Fruit fly (Drosophila melanogaster): Measurements from ENCODE around the gene CG13392.
A peak's percentile ranks its signal among the peaks of the same experiment; 100 is the strongest.

CG13392 gene

DNA sequence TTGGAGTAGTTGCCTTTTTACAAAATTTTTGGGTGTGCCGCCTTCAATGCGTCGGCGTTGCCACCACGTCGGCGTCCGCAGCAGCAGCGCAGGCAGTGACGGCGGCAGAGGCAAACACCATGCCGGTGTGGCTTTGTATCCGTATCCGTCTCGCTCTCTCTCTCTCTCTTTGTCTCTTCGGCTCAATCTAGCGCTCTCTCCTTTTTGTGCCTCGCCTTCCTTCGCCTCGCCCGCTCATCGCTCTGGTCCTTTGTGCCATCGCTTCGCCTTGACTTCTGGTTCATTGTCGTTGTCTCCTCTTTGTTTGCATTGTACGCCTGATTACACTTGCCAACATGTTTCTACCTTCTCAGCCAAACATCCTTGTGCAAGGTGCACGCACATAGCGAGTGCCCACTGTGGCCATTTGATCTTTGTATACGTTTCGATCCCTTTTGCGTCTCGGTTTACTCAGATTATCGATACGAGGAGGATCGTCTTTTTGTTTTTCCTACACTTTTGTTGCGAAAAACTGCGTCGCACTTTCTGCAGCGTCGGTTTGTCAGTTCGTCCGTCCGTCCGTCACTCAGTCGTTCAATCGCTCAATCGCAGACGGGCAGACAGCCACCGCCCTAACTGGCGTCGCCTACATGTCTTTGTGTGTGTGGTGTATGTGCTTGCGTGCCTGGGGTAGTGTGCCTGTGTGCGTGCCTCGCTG lies 33.9 kb upstream of the CG13392 start:
- no peak for TF ChIP-seq CTCF (optimal IDR thresholded peaks at IDR 0.05)
- TF ChIP-seq CG8478 (optimal IDR thresholded peaks at IDR 0.05): no peak

DNA sequence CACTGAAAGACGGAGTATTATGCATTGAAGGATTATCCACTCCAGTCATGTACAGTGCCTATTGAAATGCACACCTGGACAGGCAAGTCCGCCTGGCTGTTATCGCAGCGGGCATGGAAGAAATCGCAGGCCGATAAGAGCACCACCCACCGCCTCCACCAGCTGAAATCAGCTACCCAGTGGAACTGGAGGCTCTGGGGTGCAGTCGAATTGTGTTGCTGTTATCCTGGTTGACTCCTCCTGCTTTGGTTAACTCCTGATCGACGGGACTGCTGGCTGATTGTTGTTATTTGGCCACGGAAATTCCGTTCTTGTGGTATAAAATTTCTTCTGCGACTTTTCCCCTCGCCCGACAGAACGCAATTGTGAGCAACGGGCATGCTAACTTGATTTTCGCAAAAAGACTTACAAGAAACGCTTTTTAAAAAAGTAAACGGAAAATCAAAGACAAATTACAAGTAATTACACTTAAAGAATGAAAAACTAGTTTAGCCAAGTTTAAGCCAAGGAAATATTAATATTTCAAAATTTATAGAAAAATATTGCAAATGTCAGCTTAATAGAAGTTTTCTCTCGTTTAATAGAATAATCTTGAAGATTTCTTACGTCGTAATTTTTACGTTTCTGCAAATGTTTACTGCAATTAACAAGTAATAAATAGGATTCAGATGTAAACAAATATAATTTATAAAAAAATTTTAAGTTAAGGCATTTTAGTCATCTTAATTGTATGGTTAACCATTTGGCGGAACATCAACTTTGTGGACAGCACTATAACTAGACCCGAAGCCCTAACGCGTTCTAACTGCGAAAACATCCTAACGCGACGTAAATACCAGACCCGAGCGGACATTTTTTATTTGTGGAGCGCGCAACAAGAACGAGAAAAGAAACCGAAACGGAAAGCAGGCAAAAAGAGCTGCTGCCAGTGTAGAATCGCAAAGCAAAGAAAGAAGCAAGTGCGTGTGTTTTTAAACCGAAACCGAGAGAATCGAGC lies 32.6 kb upstream of the CG13392 start, which contains the start of the genes CG13398 and Akap200:
TSS of gene CG13398 (minus strand) at position 370 of the 997 bp plus-strand sequence.
TSS of gene Akap200 (plus strand) at position 804 of the 997 bp plus-strand sequence.
- no peak for TF ChIP-seq CG8478 (optimal IDR thresholded peaks at IDR 0.05)
- TF ChIP-seq CTCF (optimal IDR thresholded peaks at IDR 0.05): no peak

dm6 chr2L:8411530-8411929 lies 28.9 kb upstream of the CG13392 start, which contains the start of gene Naglu:
Gene Naglu (minus strand): TSS chr2L:8411868.
- TF ChIP-seq CTCF (optimal IDR thresholded peaks at IDR 0.05) (no peak), CG8478 (optimal IDR thresholded peaks at IDR 0.05) (no peak)

dm6 chr2L:8403286-8404270 lies 21.0 kb upstream of the CG13392 start, which contains the start of gene emb:
Gene emb (plus strand): TSS chr2L:8403573.
- TF ChIP-seq CTCF (optimal IDR thresholded peaks at IDR 0.05) (peak; percentile 8 to 46), CG8478 (optimal IDR thresholded peaks at IDR 0.05) (no peak)

DNA sequence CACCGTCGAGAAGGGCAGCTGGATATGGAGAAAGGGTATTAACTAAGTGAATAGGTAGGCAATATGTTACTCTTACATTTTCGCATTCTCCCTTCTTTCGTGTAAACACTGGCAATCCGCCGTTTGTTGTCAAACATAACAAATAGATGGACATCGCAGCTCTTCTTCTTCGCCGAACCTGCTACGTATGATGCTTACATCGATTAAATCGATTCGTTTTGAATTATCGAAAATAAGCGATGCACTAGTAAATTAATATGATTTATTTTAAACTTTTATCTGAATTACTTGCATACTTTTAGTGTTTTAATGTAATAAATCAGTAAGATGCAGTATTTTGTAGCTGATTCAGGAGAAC lies 20.3 kb upstream of the CG13392 start, which contains the start of gene fy:
TSS of gene fy (minus strand) at position 353 of the 358 bp plus-strand sequence.
- TF ChIP-seq CG8478 (optimal IDR thresholded peaks at IDR 0.05) (no peak), CTCF (optimal IDR thresholded peaks at IDR 0.05) (no peak)

DNA sequence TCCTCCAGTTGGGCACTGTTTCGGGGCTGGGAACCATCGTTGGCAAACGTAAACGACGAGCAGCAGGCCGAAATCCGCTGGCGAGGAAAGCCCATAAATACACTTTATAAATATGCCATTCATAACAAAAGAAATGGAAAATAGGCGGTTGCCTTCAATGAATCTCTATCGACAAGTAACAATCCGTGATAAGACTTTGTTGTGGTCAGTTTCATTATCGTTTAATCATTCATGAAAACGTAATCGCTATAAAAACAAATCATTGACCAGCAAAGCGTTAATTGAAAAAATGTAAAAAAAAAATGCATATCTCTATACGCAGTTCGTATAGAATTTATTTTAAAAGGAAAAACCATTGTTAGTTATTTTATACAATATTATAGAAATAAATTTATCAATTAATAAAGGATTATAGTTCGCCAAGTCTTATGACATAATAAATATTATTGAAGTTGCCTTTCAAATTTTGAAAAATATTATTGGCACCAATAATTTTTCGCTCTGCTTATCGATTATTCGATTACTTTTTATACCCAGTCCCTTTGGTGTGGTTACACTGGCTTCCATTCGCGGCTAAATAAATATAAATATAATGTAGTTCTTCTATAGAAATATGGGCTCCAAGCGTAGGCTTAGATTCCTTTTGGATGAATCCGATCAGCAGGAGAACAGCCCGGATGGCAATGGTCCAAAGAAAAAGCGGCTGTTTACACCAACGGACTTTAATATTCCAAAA lies 17.4 kb upstream of the CG13392 start, which contains the start of gene CG31898:
TSS of gene CG31898 (plus strand) at position 559 of the 736 bp plus-strand sequence.
- TF ChIP-seq CG8478 (optimal IDR thresholded peaks at IDR 0.05): no peak
- TF ChIP-seq CTCF (optimal IDR thresholded peaks at IDR 0.05): no peak

dm6 chr2L:8398721-8399120 lies 16.1 kb upstream of the CG13392 start, which contains the start of gene CG13386:
Gene CG13386 (plus strand): TSS chr2L:8399021.
- TF ChIP-seq CTCF (optimal IDR thresholded peaks at IDR 0.05): no peak
- TF ChIP-seq CG8478 (optimal IDR thresholded peaks at IDR 0.05): no peak

dm6 chr2L:8395996-8396699 lies 13.5 kb upstream of the CG13392 start, which contains the start of the genes Peritrophin-15a and CG13385:
Gene Peritrophin-15a (minus strand): TSS chr2L:8396096.
Gene CG13385 (plus strand): TSS chr2L:8396649.
- TF ChIP-seq CTCF (optimal IDR thresholded peaks at IDR 0.05): no peak
- no peak for TF ChIP-seq CG8478 (optimal IDR thresholded peaks at IDR 0.05)

- TF ChIP-seq CTCF (optimal IDR thresholded peaks at IDR 0.05) (no peak), CG8478 (optimal IDR thresholded peaks at IDR 0.05) (no peak)
These were observed 12.2 kb upstream of the CG13392 start, which contains the start of gene Peritrophin-15b for dm6 chr2L:8394840-8395239. Gene Peritrophin-15b (minus strand): TSS chr2L:8394940.

DNA sequence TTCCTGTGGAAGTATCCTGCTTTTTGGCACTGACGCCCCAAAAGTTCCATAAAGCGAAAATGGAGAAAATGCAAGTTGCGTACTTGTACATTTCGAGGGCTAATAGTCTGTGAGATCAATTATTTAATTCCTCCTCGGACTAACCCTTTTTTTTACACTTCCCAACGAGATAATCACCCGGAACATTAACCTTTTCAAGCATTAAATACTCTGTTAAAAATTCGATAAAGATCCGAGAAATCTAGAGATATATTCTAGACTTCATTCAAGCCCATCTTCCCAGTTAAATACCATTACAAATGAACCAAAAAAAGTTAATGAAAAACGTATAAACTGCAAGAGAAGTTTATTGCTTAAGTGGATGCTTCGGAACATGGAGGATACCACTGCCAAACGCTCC lies 11.6 kb upstream of the CG13392 start, which contains the start of gene lectin-29Ca:
TSS of gene lectin-29Ca (minus strand) at position 101 of the 400 bp plus-strand sequence.
- TF ChIP-seq CTCF (optimal IDR thresholded peaks at IDR 0.05) (no peak), CG8478 (optimal IDR thresholded peaks at IDR 0.05) (no peak)

dm6 chr2L:8393122-8393521 lies 10.5 kb upstream of the CG13392 start, which contains the start of gene Acp29AB:
Gene Acp29AB (minus strand): TSS chr2L:8393222.
- no peak for TF ChIP-seq CG8478 (optimal IDR thresholded peaks at IDR 0.05)
- no peak for TF ChIP-seq CTCF (optimal IDR thresholded peaks at IDR 0.05)

dm6 chr2L:8392298-8392697 lies 9.7 kb upstream of the CG13392 start, which contains the start of gene CG42820:
Gene CG42820 (minus strand): TSS chr2L:8392398.
- TF ChIP-seq CG8478 (optimal IDR thresholded peaks at IDR 0.05) (no peak), CTCF (optimal IDR thresholded peaks at IDR 0.05) (no peak)

All from S2 (cell line).